Fruit fly (Drosophila melanogaster) whole organism, embryonic: ENCODE data around the gene Rpn9.

Source experiments
- Ada2b ChIP-seq: fragments of 200-800 bp; sonication (Bioruptor generic); IDR thresholded peaks from 2 replicates; pipeline ENCODE4 v1.3.6; 2022; ENCODE audit warnings: missing biosample characterization, missing genetic modification characterization
- B-H2 ChIP-seq: fragments of 200-800 bp; sonication (Bioruptor generic); optimal IDR thresholded peaks from 2 replicates; lab custom pipeline; 2018; ENCODE audit warnings: missing biosample characterization, mild to moderate bottlenecking, missing genetic modification characterization
- Blimp-1 ChIP-seq: fragments of 200-800 bp; sonication (Bioruptor generic); optimal IDR thresholded peaks from 3 replicates; lab custom pipeline; 2018; ENCODE audit warnings: missing biosample characterization, missing genetic modification characterization, mild to moderate bottlenecking, moderate library complexity, missing genetic modification reagents
- CG10431 ChIP-seq: fragments of 200-800 bp; sonication (Bioruptor generic); optimal IDR thresholded peaks from 3 replicates; lab custom pipeline; 2018; ENCODE audit warnings: missing biosample characterization, mild to moderate bottlenecking, missing genetic modification characterization
- CG10654 ChIP-seq: fragments of 200-800 bp; sonication (Bioruptor generic); optimal IDR thresholded peaks from 2 replicates; lab custom pipeline; 2016; ENCODE audit warnings: missing biosample characterization, missing genetic modification characterization
- CG11723 ChIP-seq: fragments of 200-800 bp; sonication (Bioruptor generic); optimal IDR thresholded peaks from 2 replicates; lab custom pipeline; 2017; ENCODE audit warnings: missing biosample characterization, mild to moderate bottlenecking, missing genetic modification characterization
- CG1233 ChIP-seq: fragments of 200-800 bp; sonication (Bioruptor generic); optimal IDR thresholded peaks from 4 replicates; lab custom pipeline; 2018; ENCODE audit warnings: missing biosample characterization, mild to moderate bottlenecking, missing genetic modification characterization
- CG14667 ChIP-seq: fragments of 200-800 bp; sonication (Bioruptor generic); IDR thresholded peaks from 2 replicates; pipeline ENCODE4 v1.3.6; 2022; ENCODE audit warnings: missing biosample characterization, missing genetic modification characterization
- CG15696 ChIP-seq: fragments of 200-800 bp; sonication (Bioruptor generic); optimal IDR thresholded peaks from 2 replicates; lab custom pipeline; 2019; ENCODE audit warnings: missing biosample characterization, mild to moderate bottlenecking, missing genetic modification characterization, moderate library complexity
- CG17802 ChIP-seq: fragments of 200-800 bp; sonication (Bioruptor generic); optimal IDR thresholded peaks from 2 replicates; lab custom pipeline; 2018; ENCODE audit warnings: missing biosample characterization, mild to moderate bottlenecking, missing genetic modification characterization, moderate library complexity
- CG2199 ChIP-seq: fragments of 200-800 bp; sonication (Bioruptor generic); IDR thresholded peaks from 3 replicates; pipeline ENCODE4 v1.3.6; 2022; ENCODE audit warnings: missing biosample characterization, missing genetic modification characterization
- CG2889 ChIP-seq: fragments of 200-800 bp; sonication (Bioruptor generic); IDR thresholded peaks from 3 replicates; pipeline ENCODE4 v1.3.6; 2022; ENCODE audit warnings: missing biosample characterization, missing genetic modification characterization
- CG3407 ChIP-seq: fragments of 200-800 bp; sonication (Bioruptor generic); optimal IDR thresholded peaks from 2 replicates; lab custom pipeline; 2018; ENCODE audit warnings: missing biosample characterization, mild to moderate bottlenecking, missing genetic modification characterization
- CG6689 ChIP-seq: fragments of 200-800 bp; sonication (Bioruptor generic); IDR thresholded peaks from 2 replicates; pipeline ENCODE4 v1.3.6; 2022; ENCODE audit warnings: missing biosample characterization, missing genetic modification characterization
- CG8359 ChIP-seq: fragments of 200-800 bp; sonication (Bioruptor generic); optimal IDR thresholded peaks from 2 replicates; lab custom pipeline; 2017; ENCODE audit warnings: missing biosample characterization, mild to moderate bottlenecking, missing genetic modification characterization, borderline replicate concordance
- CG9876 ChIP-seq: fragments of 200-800 bp; sonication (Bioruptor generic); optimal IDR thresholded peaks from 2 replicates; lab custom pipeline; 2016; ENCODE audit warnings: missing biosample characterization, missing genetic modification characterization
- Elba2 ChIP-seq: fragments of 200-800 bp; sonication (Bioruptor generic); optimal IDR thresholded peaks from 3 replicates; lab custom pipeline; 2016; ENCODE audit warnings: missing biosample characterization, missing genetic modification characterization
- Ets65A ChIP-seq: fragments of 200-800 bp; sonication (Bioruptor generic); peaks from one replicate; lab custom pipeline; 2016; ENCODE audit warnings: missing biosample characterization, missing genetic modification characterization
- HLH54F ChIP-seq: fragments of 200-800 bp; sonication (Bioruptor generic); optimal IDR thresholded peaks from 3 replicates; lab custom pipeline; 2016; ENCODE audit warnings: missing biosample characterization, missing genetic modification characterization
- Nf-YC ChIP-seq: fragments of 200-800 bp; optimal IDR thresholded peaks from 3 replicates; lab custom pipeline; 2019; ENCODE audit warnings: missing biosample characterization, mild to moderate bottlenecking, missing genetic modification characterization, moderate library complexity
- Opbp ChIP-seq: fragments of 200-800 bp; sonication (Bioruptor generic); IDR thresholded peaks from 3 replicates; pipeline ENCODE4 v1.3.6; 2022; ENCODE audit warnings: missing biosample characterization, missing genetic modification characterization; ENCODE audit not compliant: partially characterized antibody
- Pdp1 ChIP-seq, 2 experiments: fragments of 200-800 bp; sonication (Bioruptor generic); optimal IDR thresholded peaks; 3 replicates each; lab custom pipeline; 2016; ENCODE audit warnings: missing biosample characterization in 2 of 2, missing genetic modification characterization in 2 of 2, mild to moderate bottlenecking in 1 of 2, moderate library complexity in 1 of 2
- cas ChIP-seq: fragments of 200-800 bp; sonication (Bioruptor generic); IDR thresholded peaks from 2 replicates; pipeline ENCODE4 v1.3.6; 2022; ENCODE audit warnings: missing biosample characterization, missing genetic modification characterization
- cg ChIP-seq: fragments of 200-800 bp; sonication (Bioruptor generic); optimal IDR thresholded peaks from 3 replicates; lab custom pipeline; 2019; ENCODE audit warnings: missing biosample characterization, mild to moderate bottlenecking, missing genetic modification characterization, moderate library complexity
- chm ChIP-seq: fragments of 200-800 bp; sonication (Bioruptor generic); IDR thresholded peaks from 2 replicates; pipeline ENCODE4 v1.3.6; 2022; ENCODE audit warnings: missing biosample characterization, missing genetic modification characterization
- corto ChIP-seq: fragments of 200-800 bp; sonication (Bioruptor generic); optimal IDR thresholded peaks from 2 replicates; lab custom pipeline; 2016; ENCODE audit warnings: missing biosample characterization, mild to moderate bottlenecking, missing genetic modification characterization, moderate library complexity
- eve ChIP-seq, 2 experiments: fragments of >200 bp; optimal IDR thresholded peaks; 2 replicates each; lab custom pipeline; 2017; ENCODE audit warnings: missing biosample characterization in 2 of 2, missing genetic modification characterization in 2 of 2
- exex ChIP-seq: fragments of 200-800 bp; sonication (Bioruptor generic); optimal IDR thresholded peaks from 4 replicates; lab custom pipeline; 2018; ENCODE audit warnings: missing biosample characterization, mild to moderate bottlenecking, missing genetic modification characterization, moderate library complexity
- ftz-f1 ChIP-seq: fragments of 200-800 bp; sonication (Bioruptor generic); optimal IDR thresholded peaks from 2 replicates; lab custom pipeline; 2016; ENCODE audit warnings: missing biosample characterization, missing genetic modification characterization
- gce ChIP-seq: fragments of 200-800 bp; sonication (Bioruptor generic); IDR thresholded peaks from 3 replicates; pipeline ENCODE4 v1.3.6; 2022; ENCODE audit warnings: missing biosample characterization, missing genetic modification characterization
- hb ChIP-seq: fragments of 200-800 bp; sonication (Bioruptor generic); IDR thresholded peaks from 3 replicates; pipeline ENCODE4 v1.3.6; 2022; ENCODE audit warnings: missing biosample characterization, missing genetic modification characterization; ENCODE audit not compliant: partially characterized antibody
- hth ChIP-seq: fragments of >200 bp; optimal IDR thresholded peaks from 2 replicates; lab custom pipeline; 2017; ENCODE audit warnings: inconsistent platforms
- ind ChIP-seq: fragments of 200-800 bp; sonication (Bioruptor generic); optimal IDR thresholded peaks from 3 replicates; lab custom pipeline; 2016; ENCODE audit warnings: missing biosample characterization, missing genetic modification characterization
- insv ChIP-seq, 2 experiments: fragments of 200-800 bp; sonication (Bioruptor generic); optimal IDR thresholded peaks; 3 replicates each; lab custom pipeline; 2016 to 2018; ENCODE audit warnings: missing biosample characterization in 2 of 2, missing genetic modification characterization in 2 of 2
- inv ChIP-seq: fragments of 200-800 bp; sonication (Bioruptor generic); IDR thresholded peaks from 2 replicates; pipeline ENCODE4 v1.3.6; 2022; ENCODE audit warnings: missing biosample characterization, missing genetic modification characterization; ENCODE audit not compliant: partially characterized antibody
- jumu ChIP-seq: fragments of 200-800 bp; sonication (Bioruptor generic); optimal IDR thresholded peaks from 3 replicates; lab custom pipeline; 2016; ENCODE audit warnings: missing biosample characterization, missing genetic modification characterization
- lab ChIP-seq: fragments of 200-800 bp; sonication (Bioruptor generic); optimal IDR thresholded peaks from 3 replicates; lab custom pipeline; 2017; ENCODE audit warnings: missing biosample characterization, missing genetic modification characterization, mild to moderate bottlenecking, moderate library complexity, missing genetic modification reagents
- lbe ChIP-seq: fragments of 200-800 bp; sonication (Bioruptor generic); optimal IDR thresholded peaks from 2 replicates; lab custom pipeline; 2016; ENCODE audit warnings: missing biosample characterization, mild to moderate bottlenecking, missing genetic modification characterization
- nerfin-2 ChIP-seq: fragments of 200-800 bp; sonication (Bioruptor generic); IDR thresholded peaks from 2 replicates; pipeline ENCODE4 v1.3.6; 2022; ENCODE audit warnings: missing biosample characterization, missing genetic modification characterization; ENCODE audit not compliant: partially characterized antibody
- nom ChIP-seq: fragments of 200-800 bp; sonication (Bioruptor generic); optimal IDR thresholded peaks from 2 replicates; lab custom pipeline; 2017; ENCODE audit warnings: missing biosample characterization, missing genetic modification characterization, mild to moderate bottlenecking, moderate library complexity, missing genetic modification reagents
- sc ChIP-seq, 3 experiments: fragments of >200 bp in 2 of 3; fragments of 200-800 bp in 1 of 3; sonication (Bioruptor generic) in 1 of 3; optimal IDR thresholded peaks; 2 replicates in 2 of 3; 3 replicates in 1 of 3; lab custom pipeline; 2017; ENCODE audit warnings: mild to moderate bottlenecking in 1 of 3, missing biosample characterization in 1 of 3, missing genetic modification characterization in 1 of 3, missing genetic modification reagents in 1 of 3
- scrt ChIP-seq: fragments of 200-800 bp; sonication (Bioruptor generic); optimal IDR thresholded peaks from 2 replicates; lab custom pipeline; 2018; ENCODE audit warnings: missing biosample characterization, mild to moderate bottlenecking, missing genetic modification characterization, moderate library complexity
- sens ChIP-seq: fragments of 200-800 bp; sonication (Bioruptor generic); peaks from one replicate; lab custom pipeline; 2016; ENCODE audit warnings: missing biosample characterization, missing genetic modification characterization
- sob ChIP-seq: fragments of 200-800 bp; sonication (Bioruptor generic); IDR thresholded peaks from 2 replicates; pipeline ENCODE4 v1.3.6; 2022; ENCODE audit warnings: missing biosample characterization, missing genetic modification characterization
- tgo ChIP-seq: fragments of 200-800 bp; sonication (Bioruptor generic); IDR thresholded peaks from 3 replicates; pipeline ENCODE4 v1.3.6; 2022; ENCODE audit warnings: missing biosample characterization, missing genetic modification characterization
- tio ChIP-seq: fragments of 200-800 bp; sonication (Bioruptor generic); optimal IDR thresholded peaks from 2 replicates; lab custom pipeline; 2017; ENCODE audit warnings: missing biosample characterization, missing genetic modification characterization, inconsistent platforms
- zfh1 ChIP-seq: fragments of 200-800 bp; sonication (Bioruptor generic); IDR thresholded peaks from 3 replicates; pipeline ENCODE4 v1.3.6; 2022; ENCODE audit warnings: missing biosample characterization, missing genetic modification characterization

The Rpn9 gene

dm6 chr3R:23734573-23735404 lies 1.5 kb upstream of the Rpn9 start (continued):
- no peak for TF ChIP-seq Opbp (GFP tag; lab: Robert Waterston, UW)
- no peak for TF ChIP-seq corto (GFP tag; lab: Kevin White, UChicago)
- no peak for TF ChIP-seq inv (GFP tag; lab: Robert Waterston, UW)
- no peak for TF ChIP-seq CG10431 (GFP tag; lab: Kevin White, UChicago)
- TF ChIP-seq CG2889 (GFP tag; lab: Robert Waterston, UW), result no peak
- no peak for TF ChIP-seq CG9876 (GFP tag; lab: Kevin White, UChicago)
- peak; percentile 92 for TF ChIP-seq Blimp-1 (GFP tag; lab: Kevin White, UChicago)
- no peak for TF ChIP-seq tio (GFP tag; lab: Kevin White, UChicago)
- TF ChIP-seq hb (GFP tag; lab: Robert Waterston, UW), result no peak
- no peak for TF ChIP-seq chm (GFP tag; lab: Robert Waterston, UW)
- no peak for TF ChIP-seq jumu (GFP tag; lab: Kevin White, UChicago)
- TF ChIP-seq zfh1 (GFP tag; lab: Robert Waterston, UW), result peak; percentile 39; the same call in 1 of the 3 replicates
- TF ChIP-seq CG11723 (GFP tag; lab: Kevin White, UChicago), result no peak
- no peak for TF ChIP-seq nerfin-2 (GFP tag; lab: Robert Waterston, UW)
- TF ChIP-seq tgo (GFP tag; lab: Robert Waterston, UW), result no peak
- no peak for TF ChIP-seq CG15696 (tag; lab: Kevin White, UChicago)
- no peak for TF ChIP-seq ind
- TF ChIP-seq CG14667 (GFP tag; lab: Robert Waterston, UW), result no peak
- TF ChIP-seq nom (GFP tag; lab: Kevin White, UChicago), result peak; percentile 42
- no peak for TF ChIP-seq cas (GFP tag; lab: Robert Waterston, UW)
- no peak for TF ChIP-seq cg
- TF ChIP-seq, all 482 proteins: peak for 42

- no peak for TF ChIP-seq B-H2 (GFP tag; lab: Kevin White, UChicago)
- TF ChIP-seq lbe (GFP tag; lab: Kevin White, UChicago), result no peak
- 0 out of 3 replicates have a peak, but pooled peaks have one; percentile 22 for TF ChIP-seq CG2199
- TF ChIP-seq Opbp (GFP tag; lab: Robert Waterston, UW), result no peak
- peak in 1 of 2 experiments; percentile 54 for TF ChIP-seq insv (GFP tag; optimal IDR thresholded peaks at IDR 0.05; lab: Kevin White, UChicago)
- TF ChIP-seq exex, result no peak
- TF ChIP-seq CG3407 (GFP tag; lab: Kevin White, UChicago), result no peak
- TF ChIP-seq CG17802 (tag; lab: Kevin White, UChicago), result no peak
- no peak for TF ChIP-seq Ets65A (GFP tag; lab: Kevin White, UChicago)
- no peak for TF ChIP-seq lab (GFP tag; lab: Kevin White, UChicago)
- no peak for TF ChIP-seq sc (optimal IDR thresholded peaks at IDR 0.05; lab: Kevin White, UChicago)
- no peak for TF ChIP-seq sc (GFP tag; optimal IDR thresholded peaks at IDR 0.05; lab: Kevin White, UChicago)
- TF ChIP-seq sens (GFP tag; lab: Kevin White, UChicago), result no peak
- TF ChIP-seq sob (GFP tag; lab: Robert Waterston, UW), result no peak
- no peak for TF ChIP-seq CG10654
- TF ChIP-seq Blimp-1 (GFP tag; lab: Kevin White, UChicago), result peak; percentile 68
- TF ChIP-seq ftz-f1 (GFP tag; lab: Kevin White, UChicago), result no peak
- no peak for TF ChIP-seq CG6689 (GFP tag; lab: Robert Waterston, UW)
- TF ChIP-seq hth (lab: Kevin White, UChicago), result no peak
- peak in 1 of 2 experiments; percentile 91 for TF ChIP-seq Pdp1 (GFP tag; optimal IDR thresholded peaks at IDR 0.05; lab: Kevin White, UChicago)
- no peak for TF ChIP-seq scrt (GFP tag; lab: Kevin White, UChicago)
- TF ChIP-seq CG1233 (GFP tag; lab: Kevin White, UChicago), result no peak
- TF ChIP-seq eve (GFP tag; optimal IDR thresholded peaks at IDR 0.05; lab: Kevin White, UChicago), result no peak
- TF ChIP-seq Elba2 (GFP tag; lab: Kevin White, UChicago), result peak; percentile 51
- peak; percentile 16 for TF ChIP-seq CG8359 (GFP tag; lab: Kevin White, UChicago)
- no peak for TF ChIP-seq Ada2b (GFP tag; lab: Robert Waterston, UW)
- TF ChIP-seq HLH54F (GFP tag; lab: Kevin White, UChicago), result no peak
- peak; percentile 32; the same call in 1 of the 3 replicates for TF ChIP-seq gce (GFP tag; lab: Robert Waterston, UW)
- no peak for TF ChIP-seq Nf-YC
Observed at dm6 chr3R:23733771-23734170, 509 bp upstream of the Rpn9 start.
